Fruit fly (Drosophila melanogaster) whole organism, adult: ENCODE measurements around the gene Mtpalpha.

ENCODE experiments used
- CG14711 ChIP-seq: fragments of 200-800 bp; sonication (Bioruptor generic); optimal IDR thresholded peaks from 2 replicates; lab custom pipeline; 2018; ENCODE audit warnings: missing biosample characterization, mild to moderate bottlenecking, missing genetic modification characterization, moderate library complexity
- CG7045 ChIP-seq: fragments of 200-800 bp; sonication (Bioruptor generic); optimal IDR thresholded peaks from 2 replicates; lab custom pipeline; 2017; ENCODE audit warnings: missing biosample characterization, mild to moderate bottlenecking, missing genetic modification characterization
- CG7101 ChIP-seq: fragments of 200-800 bp; sonication (Bioruptor generic); optimal IDR thresholded peaks from 2 replicates; lab custom pipeline; 2018; ENCODE audit warnings: missing biosample characterization, mild to moderate bottlenecking, missing genetic modification characterization, moderate library complexity
- Crg-1 ChIP-seq: fragments of 200-800 bp; sonication (Bioruptor generic); optimal IDR thresholded peaks from 2 replicates; lab custom pipeline; 2016; ENCODE audit warnings: missing biosample characterization, missing genetic modification characterization
- bab1 ChIP-seq: fragments of 200-800 bp; sonication (Bioruptor generic); optimal IDR thresholded peaks from 3 replicates; lab custom pipeline; 2019; ENCODE audit warnings: missing biosample characterization, mild to moderate bottlenecking, missing genetic modification characterization, moderate library complexity
- cnc ChIP-seq, 2 experiments: fragments of >200 bp; optimal IDR thresholded peaks; 2 replicates each; lab custom pipeline; 2017
- kay ChIP-seq: fragments of 200-800 bp; sonication (Bioruptor generic); peaks from one replicate; lab custom pipeline; 2016; ENCODE audit warnings: missing biosample characterization, missing genetic modification characterization, borderline replicate concordance
- tj ChIP-seq: fragments of 200-800 bp; sonication (Bioruptor generic); optimal IDR thresholded peaks from 3 replicates; lab custom pipeline; 2017; ENCODE audit warnings: missing biosample characterization, mild to moderate bottlenecking, missing genetic modification characterization, moderate library complexity
- toe ChIP-seq: fragments of 200-800 bp; sonication (Bioruptor generic); optimal IDR thresholded peaks from 2 replicates; lab custom pipeline; 2016; ENCODE audit warnings: missing biosample characterization, missing genetic modification characterization

- TF ChIP-seq CG7045 (GFP tag; lab: Kevin White, UChicago) = no peak
- no peak for TF ChIP-seq bab1
- TF ChIP-seq cnc (optimal IDR thresholded peaks at IDR 0.05; lab: Kevin White, UChicago) = no peak
- no peak for TF ChIP-seq Crg-1
- TF ChIP-seq CG14711 (tag; lab: Kevin White, UChicago) = no peak
- no peak for TF ChIP-seq tj
- TF ChIP-seq toe (GFP tag; lab: Kevin White, UChicago) = no peak
- TF ChIP-seq kay (GFP tag; lab: Kevin White, UChicago) = no peak
- no peak for TF ChIP-seq CG7101
These were observed 24.7 kb upstream of the Mtpalpha start for dm6 chr2L:9601220-9601619.
